Worm (Caenorhabditis elegans) whole organism, early embryonic: ENCODE measurements around the gene F36D4.1.

Experiments
- B0310.2 ChIP-seq: sonication (generic microtip); optimal IDR thresholded peaks from 2 replicates; lab custom pipeline; 2016; ENCODE audit warnings: mild to moderate bottlenecking, missing genetic modification characterization, missing compliant biosample characterization
- ama-1 ChIP-seq: fragments of 150-350 bp; optimal IDR thresholded peaks from 2 replicates; lab custom pipeline; 2014
- ceh-36 ChIP-seq: sonication (generic microtip); optimal IDR thresholded peaks from 2 replicates; lab custom pipeline; 2016; ENCODE audit warnings: missing genetic modification characterization, inconsistent platforms, missing compliant biosample characterization
- flt-1 ChIP-seq: fragments of 200-800 bp; sonication (Bioruptor generic); IDR thresholded peaks from 2 replicates; pipeline ENCODE4 v1.3.6; 2022; ENCODE audit warnings: missing genetic modification characterization, missing compliant biosample characterization
- hmbx-1 ChIP-seq: sonication (generic microtip); optimal IDR thresholded peaks from 2 replicates; lab custom pipeline; 2016; ENCODE audit warnings: mild to moderate bottlenecking, missing genetic modification characterization, missing compliant biosample characterization

- TF ChIP-seq B0310.2 (tag; lab: Kevin White, UChicago), result no peak
- no peak for TF ChIP-seq flt-1
- no peak for TF ChIP-seq ceh-36 (tag; lab: Kevin White, UChicago)
- TF ChIP-seq hmbx-1 (tag; lab: Kevin White, UChicago), result no peak
- no peak for TF ChIP-seq ama-1 (lab: Kevin White, UChicago)
These were observed at the start of gene F36D4.1 for ce11 chrV:9416624-9417023.
